Fruit fly (Drosophila melanogaster): Measurements from ENCODE around the gene Jhbp16.

Jhbp16 gene

DNA sequence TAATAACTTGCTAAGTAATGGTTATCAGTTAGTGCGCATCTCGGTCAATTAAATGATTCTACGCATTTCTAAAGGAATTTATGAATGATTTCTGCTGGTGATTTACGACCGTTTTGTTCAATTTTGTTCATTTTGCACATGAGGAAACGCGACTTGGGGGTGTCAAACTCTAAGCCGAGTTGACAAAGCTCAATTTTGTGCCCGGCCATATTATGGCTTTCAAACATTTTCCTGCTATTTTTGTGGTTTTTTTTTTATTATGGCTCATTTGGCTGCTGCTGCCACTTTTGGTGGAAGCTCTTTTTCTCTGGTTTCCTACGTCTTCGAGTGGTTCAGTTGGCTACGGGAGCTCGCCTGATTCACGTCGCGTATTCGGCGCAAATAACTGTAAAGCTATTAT lies at the start of gene Jhbp16:
Gene Jhbp16, plus strand, starts transcription at position 301 of the 400 bp plus-strand sequence.
- TF ChIP-seq cic (GFP tag; optimal IDR thresholded peaks at IDR 0.05) (no peak), CG12768 (GFP tag; optimal IDR thresholded peaks at IDR 0.05) (no peak), CG5204 (GFP tag; optimal IDR thresholded peaks at IDR 0.05) (no peak), CG7101 (tag; optimal IDR thresholded peaks at IDR 0.05) (no peak), Mnt (GFP tag; optimal IDR thresholded peaks at IDR 0.05) (no peak), CG14711 (tag; optimal IDR thresholded peaks at IDR 0.05) (no peak), Crg-1 (GFP tag; optimal IDR thresholded peaks at IDR 0.05) (no peak)

DNA sequence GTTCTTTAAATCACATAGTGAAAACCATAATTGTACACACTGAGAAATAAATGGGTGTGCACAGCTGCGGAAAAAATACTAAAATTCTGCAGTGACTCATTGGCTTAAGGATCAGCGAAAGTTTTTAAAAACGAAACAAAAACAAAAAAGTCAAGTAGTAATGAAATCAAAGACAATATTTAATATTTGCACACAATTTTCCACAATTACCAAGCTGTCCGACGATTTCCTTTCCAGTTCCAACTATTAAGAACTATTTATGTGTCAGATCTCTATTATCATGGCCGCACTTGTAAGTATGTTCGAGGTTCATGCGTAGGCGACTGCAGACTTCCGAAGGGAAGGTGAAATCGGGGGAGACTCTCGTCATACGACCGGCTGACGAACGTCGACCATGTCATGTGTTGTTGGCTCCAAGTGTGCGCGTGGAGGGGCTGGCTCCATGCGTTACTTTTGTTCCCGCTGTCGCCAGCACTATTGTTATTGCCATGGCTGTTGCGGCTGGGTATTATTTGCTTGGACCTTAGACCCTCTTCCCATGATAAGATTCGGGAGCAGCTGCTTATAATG lies 49.2 kb upstream of the Jhbp16 start:
- no peak for TF ChIP-seq toe (GFP tag; optimal IDR thresholded peaks at IDR 0.05)
- no peak for TF ChIP-seq CG7101 (tag; optimal IDR thresholded peaks at IDR 0.05)
- TF ChIP-seq Crg-1 (GFP tag; optimal IDR thresholded peaks at IDR 0.05), result no peak
- no peak for TF ChIP-seq tj (GFP tag; optimal IDR thresholded peaks at IDR 0.05)
- TF ChIP-seq pad (GFP tag; optimal IDR thresholded peaks at IDR 0.05), result no peak
- no peak for TF ChIP-seq cic (GFP tag; optimal IDR thresholded peaks at IDR 0.05)
- no peak for TF ChIP-seq Hr96 (GFP tag; optimal IDR thresholded peaks at IDR 0.05)
- TF ChIP-seq kay (GFP tag; ENCODE audit: borderline replicate concordance), result no peak
- TF ChIP-seq Mnt (GFP tag; optimal IDR thresholded peaks at IDR 0.05), result no peak

DNA sequence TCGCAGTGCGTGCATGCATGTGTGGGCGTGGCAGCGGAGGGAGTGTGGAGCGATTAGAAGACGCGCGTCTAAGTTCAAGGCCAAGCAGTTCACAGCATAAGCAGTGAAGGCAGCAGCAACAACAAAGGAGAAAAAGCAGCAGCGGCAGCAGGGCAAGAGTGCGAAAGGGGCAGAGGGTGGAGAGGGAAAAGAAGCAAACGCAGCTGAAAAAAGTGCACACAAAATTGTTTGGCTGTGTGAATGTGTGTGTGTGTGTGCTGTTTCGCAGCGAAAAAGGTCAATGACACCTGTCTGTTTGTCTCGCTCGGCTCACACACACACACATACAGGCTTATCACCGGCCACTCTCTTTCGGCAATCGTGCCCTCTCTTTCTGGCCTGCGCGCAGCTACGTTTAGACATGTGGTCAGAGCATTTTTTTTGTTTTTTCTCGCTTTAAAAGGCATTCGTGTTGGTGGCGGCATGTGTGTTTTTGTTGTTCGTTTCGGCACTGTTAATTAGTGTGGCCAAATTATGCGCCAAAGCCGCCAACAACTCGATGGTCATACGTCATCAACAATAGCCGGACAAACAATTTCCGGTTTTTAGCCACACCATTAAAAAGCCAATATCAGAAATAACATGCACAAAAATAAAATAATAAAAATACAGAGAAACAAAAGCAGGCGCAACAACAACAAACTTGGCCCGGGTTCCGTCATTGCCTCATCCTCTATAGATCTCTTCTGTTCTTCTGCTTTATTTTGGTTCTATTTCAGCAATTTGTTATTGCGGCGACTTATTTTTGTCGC lies 47.9 kb upstream of the Jhbp16 start:
- TF ChIP-seq Mnt (GFP tag; optimal IDR thresholded peaks at IDR 0.05), result peak; percentile 68
- peak; percentile 54 for TF ChIP-seq kay (GFP tag; ENCODE audit: borderline replicate concordance)
- TF ChIP-seq pad (GFP tag; optimal IDR thresholded peaks at IDR 0.05), result peak; percentile 54
- no peak for TF ChIP-seq CG7101 (tag; optimal IDR thresholded peaks at IDR 0.05)
- TF ChIP-seq cnc (optimal IDR thresholded peaks at IDR 0.05), result no peak
- TF ChIP-seq cic (GFP tag; optimal IDR thresholded peaks at IDR 0.05), result peak; percentile 66
- peak; percentile 8 for TF ChIP-seq CG14711 (tag; optimal IDR thresholded peaks at IDR 0.05)
- TF ChIP-seq CG7045 (GFP tag; optimal IDR thresholded peaks at IDR 0.05), result peak; percentile 37
- TF ChIP-seq tj (GFP tag; optimal IDR thresholded peaks at IDR 0.05), result peak; percentile 98

DNA sequence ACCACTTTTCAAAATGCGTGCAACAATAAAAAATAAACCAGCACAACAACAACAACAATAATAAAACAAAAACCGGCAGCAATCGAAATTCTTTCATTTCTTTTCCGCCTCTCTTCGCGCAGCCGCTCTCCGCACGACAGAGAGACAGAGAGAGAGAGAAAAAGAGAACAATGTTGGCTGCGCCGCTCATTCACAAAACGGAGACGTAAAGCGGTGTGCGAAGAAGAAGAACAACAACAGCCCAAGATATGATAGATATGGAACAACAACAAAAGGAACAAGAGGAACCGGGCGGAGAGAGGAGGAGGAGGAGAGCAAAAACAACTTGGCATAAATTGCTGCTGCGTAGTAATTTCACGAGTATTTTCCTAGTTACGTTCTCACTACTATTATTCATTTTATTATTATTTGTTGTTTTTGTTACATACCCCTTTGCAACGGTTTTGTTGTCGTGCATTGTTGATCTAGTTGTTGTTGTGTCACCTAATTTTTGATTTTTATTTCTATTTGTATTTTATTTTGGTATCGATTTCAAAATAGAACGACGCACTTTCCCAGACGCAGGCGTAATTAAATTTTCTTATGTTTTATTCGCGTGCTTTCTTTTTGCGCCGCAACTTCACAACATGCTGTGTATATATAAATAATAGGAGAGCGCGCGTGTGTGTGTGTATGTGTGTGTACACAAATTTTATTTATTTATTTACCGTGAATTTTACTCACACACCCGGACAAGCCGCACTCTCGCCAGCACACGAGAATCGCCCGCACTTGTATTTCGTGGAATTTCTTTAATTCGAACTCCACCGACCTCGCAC lies 45.7 kb upstream of the Jhbp16 start:
- TF ChIP-seq cic (GFP tag; optimal IDR thresholded peaks at IDR 0.05) (peak; percentile 94), CG5204 (GFP tag; optimal IDR thresholded peaks at IDR 0.05) (no peak), tj (GFP tag; optimal IDR thresholded peaks at IDR 0.05) (peak; percentile 67), kay (GFP tag; ENCODE audit: borderline replicate concordance) (no peak), pad (GFP tag; optimal IDR thresholded peaks at IDR 0.05) (peak; percentile 14), toe (GFP tag; optimal IDR thresholded peaks at IDR 0.05) (no peak)

DNA sequence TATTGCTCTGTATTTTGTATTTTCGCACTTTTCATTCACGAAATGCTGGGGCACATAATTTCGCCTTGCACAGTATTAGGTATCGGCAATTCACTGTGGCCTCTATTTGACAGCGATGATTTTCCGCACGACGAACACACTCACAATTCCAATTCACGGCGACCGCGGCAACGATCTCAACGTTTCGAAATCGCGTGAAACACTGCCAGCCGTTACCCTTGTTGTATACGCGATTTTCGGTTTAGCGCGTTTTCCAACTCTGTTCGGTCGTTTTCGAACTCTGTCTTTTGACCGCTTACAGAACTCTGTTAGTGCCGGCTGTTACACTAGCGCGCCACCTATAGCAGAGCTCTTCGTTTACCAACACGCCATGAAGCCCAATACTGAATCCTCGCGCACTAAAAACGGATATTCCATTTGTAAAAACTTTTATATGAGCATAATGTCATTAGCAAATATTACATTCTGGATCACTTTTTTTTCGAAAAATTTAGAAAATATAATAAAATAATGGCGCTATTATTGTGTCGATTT lies 45.0 kb upstream of the Jhbp16 start, which contains the start of gene InR:
Gene InR, minus strand, starts transcription at position 205 of the 534 bp plus-strand sequence.
- TF ChIP-seq CG33017 (tag; optimal IDR thresholded peaks at IDR 0.05) (peak; percentile 52), Mnt (GFP tag; optimal IDR thresholded peaks at IDR 0.05) (peak; percentile 93), cic (GFP tag; optimal IDR thresholded peaks at IDR 0.05) (peak; percentile 85), CG11617 (GFP tag; optimal IDR thresholded peaks at IDR 0.05) (peak; percentile 53), cnc (optimal IDR thresholded peaks at IDR 0.05) (no peak), ovo (GFP tag; optimal IDR thresholded peaks at IDR 0.05) (peak; percentile 89), CG5204 (GFP tag; optimal IDR thresholded peaks at IDR 0.05) (peak; percentile 73), toe (GFP tag; optimal IDR thresholded peaks at IDR 0.05) (peak; percentile 82), Hr96 (GFP tag; optimal IDR thresholded peaks at IDR 0.05) (peak; percentile 90), bab1 (GFP tag; optimal IDR thresholded peaks at IDR 0.05) (peak; percentile 70), CG12768 (GFP tag; optimal IDR thresholded peaks at IDR 0.05) (peak; percentile 86), Clk (GFP tag; optimal IDR thresholded peaks at IDR 0.05) (peak; percentile 61), Crg-1 (GFP tag; optimal IDR thresholded peaks at IDR 0.05) (peak; percentile 95), CG7101 (tag; optimal IDR thresholded peaks at IDR 0.05) (peak; percentile 86), tj (GFP tag; optimal IDR thresholded peaks at IDR 0.05) (peak; percentile 44), pad (GFP tag; optimal IDR thresholded peaks at IDR 0.05) (peak; percentile 77), CG7045 (GFP tag; optimal IDR thresholded peaks at IDR 0.05) (peak; percentile 75), CG14711 (tag; optimal IDR thresholded peaks at IDR 0.05) (peak; percentile 57), kay (GFP tag; ENCODE audit: borderline replicate concordance) (no peak), CG1620 (GFP tag; optimal IDR thresholded peaks at IDR 0.05) (peak; percentile 94)

DNA sequence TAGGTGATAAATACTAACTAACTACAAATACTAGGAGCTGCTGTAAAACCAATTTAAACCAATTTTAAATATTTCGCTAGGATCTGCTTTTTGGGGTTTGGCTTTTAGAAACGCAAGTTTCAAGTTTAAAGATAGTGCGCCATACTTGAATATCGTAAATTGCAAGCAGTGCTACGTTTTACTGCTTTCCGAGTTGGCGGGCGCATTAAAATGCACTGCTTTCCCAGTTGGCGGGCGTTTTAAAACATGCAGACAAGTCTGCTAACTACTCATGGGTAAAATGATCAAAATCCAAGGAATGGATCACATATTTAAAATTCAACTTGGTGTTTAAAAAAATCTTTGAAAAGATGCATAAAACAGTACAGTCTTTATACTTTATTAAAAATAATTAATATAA lies 44.4 kb upstream of the Jhbp16 start:
- no peak for TF ChIP-seq CG1620 (GFP tag; optimal IDR thresholded peaks at IDR 0.05)
- TF ChIP-seq kay (GFP tag; ENCODE audit: borderline replicate concordance), result peak; percentile 80
- TF ChIP-seq CG7045 (GFP tag; optimal IDR thresholded peaks at IDR 0.05), result no peak

All from whole organism, adult.